Fruit fly (Drosophila melanogaster) whole organism, embryonic: ENCODE data around the gene CG16779.

ENCODE experiments used
- Ada2b ChIP-seq: fragments of 200-800 bp; sonication (Bioruptor generic); IDR thresholded peaks from 2 replicates; pipeline ENCODE4 v1.3.6; 2022; ENCODE audit warnings: missing biosample characterization, missing genetic modification characterization
- Antp ChIP-seq: fragments of 200-800 bp; sonication (Bioruptor generic); optimal IDR thresholded peaks from 3 replicates; lab custom pipeline; 2016; ENCODE audit warnings: missing biosample characterization, missing genetic modification characterization
- CG13123 ChIP-seq: fragments of 200-800 bp; sonication (Bioruptor generic); optimal IDR thresholded peaks from 2 replicates; lab custom pipeline; 2016; ENCODE audit warnings: missing biosample characterization, missing genetic modification characterization
- CG14050 ChIP-seq: fragments of 200-800 bp; sonication (Bioruptor generic); IDR thresholded peaks from 3 replicates; pipeline ENCODE4 v1.3.6; 2022; ENCODE audit warnings: missing biosample characterization, missing genetic modification characterization
- CG14441 ChIP-seq: fragments of 200-800 bp; sonication (Bioruptor generic); IDR thresholded peaks from 2 replicates; pipeline ENCODE4 v1.3.6; 2022; ENCODE audit warnings: missing biosample characterization, missing genetic modification characterization
- CG16779 ChIP-seq: fragments of 200-800 bp; sonication (Bioruptor generic); IDR thresholded peaks from 2 replicates; pipeline ENCODE4 v1.3.6; 2022; ENCODE audit warnings: missing biosample characterization, missing genetic modification characterization
- CG4328 ChIP-seq: fragments of 200-800 bp; sonication (Bioruptor generic); optimal IDR thresholded peaks from 3 replicates; lab custom pipeline; 2017; ENCODE audit warnings: missing biosample characterization, missing genetic modification reagents, missing genetic modification characterization
- CG7372 ChIP-seq: fragments of 200-800 bp; sonication (Bioruptor generic); IDR thresholded peaks from 2 replicates; pipeline ENCODE4 v1.3.6; 2022; ENCODE audit warnings: missing biosample characterization, missing genetic modification characterization
- CG8359 ChIP-seq: fragments of 200-800 bp; sonication (Bioruptor generic); optimal IDR thresholded peaks from 2 replicates; lab custom pipeline; 2017; ENCODE audit warnings: missing biosample characterization, mild to moderate bottlenecking, missing genetic modification characterization, borderline replicate concordance
- CG8944 ChIP-seq: fragments of 200-800 bp; sonication (Bioruptor generic); optimal IDR thresholded peaks from 3 replicates; lab custom pipeline; 2016; ENCODE audit warnings: missing biosample characterization, missing genetic modification characterization
- CoRest ChIP-seq: fragments of 200-800 bp; sonication (Bioruptor generic); optimal IDR thresholded peaks from 3 replicates; lab custom pipeline; 2018; ENCODE audit warnings: missing biosample characterization, mild to moderate bottlenecking, missing genetic modification characterization, moderate library complexity
- D ChIP-seq, 2 experiments: fragments of 200-800 bp in 1 of 2; fragments of >200 bp in 1 of 2; sonication (Bioruptor generic) in 1 of 2; optimal IDR thresholded peaks; 2 replicates in 1 of 2; 3 replicates in 1 of 2; lab custom pipeline; 2017; ENCODE audit warnings: mild to moderate bottlenecking in 1 of 2, missing biosample characterization in 1 of 2, missing genetic modification characterization in 1 of 2, missing genetic modification reagents in 1 of 2
- Dll ChIP-seq: fragments of 200-800 bp; sonication (Bioruptor generic); IDR thresholded peaks from 4 replicates; pipeline ENCODE4 v1.3.6; 2022; ENCODE audit warnings: missing biosample characterization, missing genetic modification characterization; ENCODE audit not compliant: partially characterized antibody
- Dp ChIP-seq: fragments of 200-800 bp; sonication (Bioruptor generic); optimal IDR thresholded peaks from 2 replicates; lab custom pipeline; 2018; ENCODE audit warnings: missing biosample characterization, mild to moderate bottlenecking, missing genetic modification characterization, moderate library complexity
- E2f1 ChIP-seq: fragments of 200-800 bp; sonication (Bioruptor generic); IDR thresholded peaks from 2 replicates; pipeline ENCODE4 v1.3.6; 2022; ENCODE audit warnings: missing biosample characterization, missing genetic modification characterization
- E2f2 ChIP-seq: fragments of 200-800 bp; sonication (Bioruptor generic); IDR thresholded peaks from 2 replicates; pipeline ENCODE4 v1.3.6; 2022; ENCODE audit warnings: missing biosample characterization, missing genetic modification characterization
- H15 ChIP-seq: fragments of 200-800 bp; sonication (Bioruptor generic); IDR thresholded peaks from 3 replicates; pipeline ENCODE4 v1.3.6; 2022; ENCODE audit warnings: missing biosample characterization, missing genetic modification characterization
- HLH4C ChIP-seq: fragments of 200-800 bp; sonication (Bioruptor generic); IDR thresholded peaks from 3 replicates; pipeline ENCODE4 v1.3.6; 2022; ENCODE audit warnings: missing biosample characterization, missing genetic modification characterization; ENCODE audit not compliant: partially characterized antibody
- Hr3 ChIP-seq: fragments of 200-800 bp; sonication (Bioruptor generic); optimal IDR thresholded peaks from 3 replicates; lab custom pipeline; 2016; ENCODE audit warnings: missing biosample characterization, missing genetic modification characterization
- MBD-R2 ChIP-seq: fragments of 200-800 bp; sonication (Bioruptor generic); IDR thresholded peaks from 2 replicates; pipeline ENCODE4 v1.3.6; 2022; ENCODE audit warnings: missing biosample characterization, missing genetic modification characterization
- Med ChIP-seq: fragments of 200-800 bp; sonication (Bioruptor generic); peaks from one replicate; lab custom pipeline; 2016; ENCODE audit warnings: missing biosample characterization, missing genetic modification characterization, mild to moderate bottlenecking, inconsistent platforms, moderate library complexity
- Nf-YC ChIP-seq: fragments of 200-800 bp; optimal IDR thresholded peaks from 3 replicates; lab custom pipeline; 2019; ENCODE audit warnings: missing biosample characterization, mild to moderate bottlenecking, missing genetic modification characterization, moderate library complexity
- Pdp1 ChIP-seq, 2 experiments: fragments of 200-800 bp; sonication (Bioruptor generic); optimal IDR thresholded peaks; 3 replicates each; lab custom pipeline; 2016; ENCODE audit warnings: missing biosample characterization in 2 of 2, missing genetic modification characterization in 2 of 2, mild to moderate bottlenecking in 1 of 2, moderate library complexity in 1 of 2
- Rfx ChIP-seq: fragments of 200-800 bp; sonication (Bioruptor generic); IDR thresholded peaks from 2 replicates; pipeline ENCODE4 v1.3.6; 2022; ENCODE audit warnings: missing biosample characterization, missing genetic modification characterization
- Stat92E ChIP-seq, 3 experiments: fragments of >200 bp in 2 of 3; fragments of 200-800 bp in 1 of 3; sonication (Bioruptor generic) in 1 of 3; optimal IDR thresholded peaks; 2 replicates each; lab custom pipeline; 2017 to 2019; ENCODE audit warnings: missing biosample characterization in 3 of 3, missing genetic modification characterization in 3 of 3, mild to moderate bottlenecking in 1 of 3, moderate library complexity in 1 of 3
- amos ChIP-seq: fragments of 200-800 bp; sonication (Bioruptor generic); IDR thresholded peaks from 2 replicates; pipeline ENCODE4 v1.3.6; 2022; ENCODE audit warnings: missing biosample characterization, missing genetic modification characterization; ENCODE audit not compliant: partially characterized antibody
- ase ChIP-seq: fragments of 200-800 bp; sonication (Bioruptor generic); IDR thresholded peaks from 3 replicates; pipeline ENCODE4 v1.3.6; 2022; ENCODE audit warnings: missing biosample characterization, missing genetic modification characterization
- az2 ChIP-seq: fragments of 200-800 bp; sonication (Bioruptor generic); optimal IDR thresholded peaks from 3 replicates; lab custom pipeline; 2016; ENCODE audit warnings: missing biosample characterization, missing genetic modification characterization
- bbx ChIP-seq: fragments of 200-800 bp; sonication (Bioruptor generic); IDR thresholded peaks from 2 replicates; pipeline ENCODE4 v1.3.6; 2022; ENCODE audit warnings: missing biosample characterization, missing genetic modification characterization; ENCODE audit not compliant: partially characterized antibody
- btn ChIP-seq: fragments of 200-800 bp; sonication (Bioruptor generic); optimal IDR thresholded peaks from 2 replicates; lab custom pipeline; 2016; ENCODE audit warnings: missing biosample characterization, missing genetic modification characterization
- chn ChIP-seq: fragments of 200-800 bp; sonication (Bioruptor generic); optimal IDR thresholded peaks from 2 replicates; lab custom pipeline; 2016; ENCODE audit warnings: missing biosample characterization, missing genetic modification characterization
- dati ChIP-seq: fragments of 200-800 bp; sonication (Bioruptor generic); IDR thresholded peaks from 2 replicates; pipeline ENCODE4 v1.3.6; 2022; ENCODE audit warnings: missing biosample characterization, missing genetic modification characterization
- exex ChIP-seq: fragments of 200-800 bp; sonication (Bioruptor generic); optimal IDR thresholded peaks from 4 replicates; lab custom pipeline; 2018; ENCODE audit warnings: missing biosample characterization, mild to moderate bottlenecking, missing genetic modification characterization, moderate library complexity
- ftz-f1 ChIP-seq: fragments of 200-800 bp; sonication (Bioruptor generic); optimal IDR thresholded peaks from 2 replicates; lab custom pipeline; 2016; ENCODE audit warnings: missing biosample characterization, missing genetic modification characterization
- lilli ChIP-seq: fragments of 200-800 bp; sonication (Bioruptor generic); optimal IDR thresholded peaks from 3 replicates; lab custom pipeline; 2016; ENCODE audit warnings: missing biosample characterization, missing genetic modification characterization
- nerfin-1 ChIP-seq: fragments of 200-800 bp; sonication (Bioruptor generic); optimal IDR thresholded peaks from 3 replicates; lab custom pipeline; 2019; ENCODE audit warnings: missing biosample characterization, mild to moderate bottlenecking, missing genetic modification characterization, moderate library complexity
- pan ChIP-seq, 4 experiments: fragments of >200 bp in 3 of 4; fragments of 200-800 bp in 1 of 4; sonication (Bioruptor generic) in 1 of 4; optimal IDR thresholded peaks in 3 of 4; IDR thresholded peaks in 1 of 4; 2 replicates each; pipeline versions ENCODE4 v1.3.6 to Lab custom; 2017 to 2022; ENCODE audit warnings: missing biosample characterization in 2 of 4, missing genetic modification characterization in 2 of 4, mixed read lengths in 1 of 4
- pzg ChIP-seq: fragments of 200-800 bp; sonication (Bioruptor generic); optimal IDR thresholded peaks from 3 replicates; lab custom pipeline; 2018; ENCODE audit warnings: missing biosample characterization, mild to moderate bottlenecking, missing genetic modification characterization, moderate library complexity
- sc ChIP-seq, 3 experiments: fragments of >200 bp in 2 of 3; fragments of 200-800 bp in 1 of 3; sonication (Bioruptor generic) in 1 of 3; optimal IDR thresholded peaks; 2 replicates in 2 of 3; 3 replicates in 1 of 3; lab custom pipeline; 2017; ENCODE audit warnings: mild to moderate bottlenecking in 1 of 3, missing biosample characterization in 1 of 3, missing genetic modification characterization in 1 of 3, missing genetic modification reagents in 1 of 3
- seq ChIP-seq: fragments of 200-800 bp; sonication (Bioruptor generic); IDR thresholded peaks from 2 replicates; pipeline ENCODE4 v1.3.6; 2022; ENCODE audit warnings: missing biosample characterization, missing genetic modification characterization
- sima ChIP-seq: fragments of 200-800 bp; sonication (Bioruptor generic); optimal IDR thresholded peaks from 2 replicates; lab custom pipeline; 2016; ENCODE audit warnings: missing biosample characterization, missing genetic modification characterization
- slbo ChIP-seq: fragments of 200-800 bp; sonication (Bioruptor generic); IDR thresholded peaks from 2 replicates; pipeline ENCODE4 v1.3.6; 2022; ENCODE audit warnings: missing biosample characterization, missing genetic modification characterization
- sug ChIP-seq: fragments of 200-800 bp; optimal IDR thresholded peaks from 2 replicates; lab custom pipeline; 2019; ENCODE audit warnings: missing biosample characterization, mild to moderate bottlenecking, missing genetic modification characterization, moderate library complexity
- trem ChIP-seq: fragments of 200-800 bp; optimal IDR thresholded peaks from 3 replicates; lab custom pipeline; 2019; ENCODE audit warnings: missing biosample characterization, mild to moderate bottlenecking, missing genetic modification characterization, moderate library complexity
- tup ChIP-seq: fragments of 200-800 bp; sonication (Bioruptor generic); optimal IDR thresholded peaks from 2 replicates; lab custom pipeline; 2016; ENCODE audit warnings: missing biosample characterization, mild to moderate bottlenecking, missing genetic modification characterization, moderate library complexity
- unpg ChIP-seq: fragments of 200-800 bp; sonication (Bioruptor generic); optimal IDR thresholded peaks from 3 replicates; lab custom pipeline; 2018; ENCODE audit warnings: missing biosample characterization, mild to moderate bottlenecking, missing genetic modification characterization, moderate library complexity
- usp ChIP-seq: fragments of >200 bp; optimal IDR thresholded peaks from 2 replicates; lab custom pipeline; 2017; ENCODE audit warnings: missing biosample characterization, missing genetic modification characterization

CG16779 gene

dm6 chr3R:9411928-9412640, 81.4 kb downstream of the CG16779 start, which contains the start of the genes Task7 and alpha-Man-IIa (continued):
- TF ChIP-seq ftz-f1 (GFP tag; lab: Kevin White, UChicago) = no peak
- TF ChIP-seq seq (GFP tag; lab: Robert Waterston, UW) = no peak
- TF ChIP-seq az2 = no peak
- no peak for TF ChIP-seq Nf-YC (tag; lab: Kevin White, UChicago)
- no peak for TF ChIP-seq Hr3 (GFP tag; lab: Kevin White, UChicago)
- no peak for TF ChIP-seq Pdp1 (GFP tag; optimal IDR thresholded peaks at IDR 0.05; lab: Kevin White, UChicago)
- TF ChIP-seq sc (optimal IDR thresholded peaks at IDR 0.05; lab: Kevin White, UChicago) = no peak
- no peak for TF ChIP-seq sc (GFP tag; optimal IDR thresholded peaks at IDR 0.05; lab: Kevin White, UChicago)
- TF ChIP-seq MBD-R2 (GFP tag; lab: Robert Waterston, UW) = peak; percentile 65
- peak; percentile 30; the same call in 1 of the 2 replicates for TF ChIP-seq E2f2
- no peak for TF ChIP-seq unpg (GFP tag; lab: Kevin White, UChicago)
- TF ChIP-seq Dll = peak; percentile 74; the same call in 3 of the 4 replicates
- no peak for TF ChIP-seq E2f1 (GFP tag; lab: Robert Waterston, UW)
- no peak for TF ChIP-seq CG14441 (GFP tag; lab: Robert Waterston, UW)
- no peak for TF ChIP-seq btn (GFP tag; lab: Kevin White, UChicago)
- TF ChIP-seq HLH4C = peak; percentile 47; the same call in 2 of the 3 replicates
- TF ChIP-seq Ada2b (GFP tag; lab: Robert Waterston, UW) = no peak
- TF ChIP-seq ase (GFP tag; lab: Robert Waterston, UW) = no peak
- no peak for TF ChIP-seq Stat92E (GFP tag; optimal IDR thresholded peaks at IDR 0.05; lab: Kevin White, UChicago)
- TF ChIP-seq nerfin-1 (tag; lab: Kevin White, UChicago) = no peak
- TF ChIP-seq exex = no peak
- peak; percentile 97 for TF ChIP-seq trem
- no peak for TF ChIP-seq chn
- no peak for TF ChIP-seq Rfx (GFP tag; lab: Robert Waterston, UW)
- TF ChIP-seq sug (tag; lab: Kevin White, UChicago) = no peak
- no peak for TF ChIP-seq D (optimal IDR thresholded peaks at IDR 0.05; lab: Kevin White, UChicago)
- no peak for TF ChIP-seq D (GFP tag; optimal IDR thresholded peaks at IDR 0.05; lab: Kevin White, UChicago)
- TF ChIP-seq Med (GFP tag; lab: Kevin White, UChicago) = peak; percentile 50
- no peak for TF ChIP-seq H15 (GFP tag; lab: Robert Waterston, UW)
- no peak for TF ChIP-seq CG8359 (GFP tag; lab: Kevin White, UChicago)
- no peak for TF ChIP-seq CG8944 (GFP tag; lab: Kevin White, UChicago)
- no peak for TF ChIP-seq Antp
- no peak for TF ChIP-seq CG4328 (GFP tag; lab: Kevin White, UChicago)
- TF ChIP-seq slbo = no peak
- TF ChIP-seq bbx (GFP tag; lab: Robert Waterston, UW) = peak; percentile 42; the same call in 1 of the 2 replicates
- TF ChIP-seq CG13123 (GFP tag; lab: Kevin White, UChicago) = no peak
- TF ChIP-seq CG14050 (GFP tag; lab: Robert Waterston, UW) = no peak
- TF ChIP-seq tup (GFP tag; lab: Kevin White, UChicago) = no peak
- peak; percentile 6 for TF ChIP-seq lilli (GFP tag; lab: Kevin White, UChicago)
- no peak for TF ChIP-seq CG7372 (GFP tag; lab: Robert Waterston, UW)
- no peak for TF ChIP-seq pan (optimal IDR thresholded peaks at IDR 0.05; lab: Kevin White, UChicago)
- TF ChIP-seq pan (GFP tag; optimal IDR thresholded peaks at IDR 0.05 in 1 of 2, IDR thresholded peaks at IDR 0.05 in 1 of 2) = no peak
- peak; percentile 38 for TF ChIP-seq pzg (GFP tag; lab: Kevin White, UChicago)
- no peak for TF ChIP-seq sima (GFP tag; lab: Kevin White, UChicago)
- no peak for TF ChIP-seq CG16779 (GFP tag; lab: Robert Waterston, UW)
- TF ChIP-seq amos = no peak; the same call in 1 of the 2 replicates
- peak; percentile 27 for TF ChIP-seq Dp (GFP tag; lab: Kevin White, UChicago)
- TF ChIP-seq CoRest (tag; lab: Kevin White, UChicago) = peak; percentile 42
- TF ChIP-seq usp (GFP tag; lab: Kevin White, UChicago) = no peak
- TF ChIP-seq dati (GFP tag; lab: Robert Waterston, UW) = no peak
